Worm (Caenorhabditis elegans): ENCODE measurements around the gene Y39A1A.22.

Y39A1A.22 gene

DNA sequence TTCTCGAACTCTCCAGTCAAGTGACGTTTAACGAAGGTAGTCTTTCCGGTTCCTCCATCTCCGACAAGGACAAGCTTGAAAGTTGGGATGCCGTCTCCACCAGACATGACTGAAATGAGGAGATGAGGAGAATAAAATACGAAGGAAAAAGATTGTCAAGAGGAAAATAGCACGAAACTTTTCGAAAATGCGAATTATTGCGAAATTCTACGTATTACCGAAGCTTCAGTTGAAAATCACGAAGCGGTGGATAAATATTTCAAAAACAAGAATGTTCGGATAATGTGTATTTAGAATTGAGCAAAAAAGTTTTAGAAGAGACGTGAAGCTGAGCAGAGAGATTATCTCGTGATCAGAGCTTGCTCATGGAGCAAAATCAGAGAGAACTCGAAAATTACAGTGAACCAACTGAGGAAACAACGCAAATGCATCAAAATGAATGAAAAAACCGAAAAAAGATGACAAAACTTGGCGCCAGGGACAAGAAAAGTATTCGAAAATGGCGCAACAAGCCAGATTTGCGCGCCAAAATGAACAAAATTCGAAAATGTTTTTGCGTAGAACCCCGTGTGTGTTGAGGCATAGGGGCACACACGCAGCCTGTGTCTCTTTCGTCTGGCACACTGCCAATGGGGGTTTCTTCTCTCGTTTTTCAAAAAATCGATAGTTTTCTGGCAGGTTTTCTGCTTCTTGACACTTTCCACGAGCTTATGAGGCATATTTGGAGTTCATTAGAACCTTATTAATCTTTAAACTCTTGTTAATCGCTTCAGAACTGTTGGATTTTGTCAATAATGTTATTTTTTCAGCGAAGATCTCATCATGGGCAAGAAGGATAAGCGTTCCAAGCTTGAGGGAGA lies 41.0 kb upstream of the Y39A1A.22 start, which contains the start of the genes ran-1 and dkc-1 (continued):
- TF ChIP-seq mxl-1 (tag; optimal IDR thresholded peaks at IDR 0.05) (no peak), zfh-2 (GFP tag; conservative IDR thresholded peaks at IDR 0.05) (no peak), cebp-1 (GFP tag; IDR thresholded peaks at IDR 0.05) (peak; percentile 58; the same call in 1 of the 2 replicates), cebp-1 (tag; optimal IDR thresholded peaks at IDR 0.05) (peak; percentile 90), ztf-3 (GFP tag; optimal IDR thresholded peaks at IDR 0.05) (no peak), attf-5 (GFP tag; optimal IDR thresholded peaks at IDR 0.05) (peak; percentile 90), akir-1 (GFP tag; optimal IDR thresholded peaks at IDR 0.05) (no peak), rec-8 (tag; optimal IDR thresholded peaks at IDR 0.05) (no peak), snpc-1.3 (tag; optimal IDR thresholded peaks at IDR 0.05; ENCODE audit: insufficient read depth) (peak; percentile 79), efl-1 (GFP tag; optimal IDR thresholded peaks at IDR 0.05) (peak; percentile 98), ceh-79 (tag; optimal IDR thresholded peaks at IDR 0.05) (no peak), ets-4 (GFP tag; optimal IDR thresholded peaks at IDR 0.05) (no peak), zim-3 (tag; optimal IDR thresholded peaks at IDR 0.05) (no peak), ccch-3 (GFP tag; optimal IDR thresholded peaks at IDR 0.05) (no peak), gei-17 (GFP tag; optimal IDR thresholded peaks at IDR 0.05) (no peak), fkh-3 (tag; optimal IDR thresholded peaks at IDR 0.05) (no peak), Y67H2A.10 (GFP tag; conservative IDR thresholded peaks at IDR 0.05) (peak; percentile 46; the same call in 1 of the 2 replicates), nhr-179 (tag; optimal IDR thresholded peaks at IDR 0.05) (no peak), ekl-4 (GFP tag; IDR thresholded peaks at IDR 0.05) (peak; percentile 77), C06A6.2 (GFP tag; conservative IDR thresholded peaks at IDR 0.05) (no peak), madf-6 (GFP tag; IDR thresholded peaks at IDR 0.05) (peak; percentile 98), snpc-4 (GFP tag; optimal IDR thresholded peaks at IDR 0.05) (peak; percentile 35), snpc-4 (tag; optimal IDR thresholded peaks at IDR 0.05) (peak; percentile 31 to 52 (median 38)), egl-44 (GFP tag; IDR thresholded peaks at IDR 0.05) (0 out of 2 replicates have a peak, but pooled peaks have one; percentile 44), repo-1 (tag; optimal IDR thresholded peaks at IDR 0.05) (peak; percentile 4), lin-54 (GFP tag; optimal IDR thresholded peaks at IDR 0.05) (peak; percentile 93), ZK185.1 (tag; optimal IDR thresholded peaks at IDR 0.05; ENCODE audit: poor library complexity, severe bottlenecking) (no peak), dpl-1 (GFP tag; optimal IDR thresholded peaks at IDR 0.05) (peak; percentile 95), tlf-1 (GFP tag; optimal IDR thresholded peaks at IDR 0.05) (peak; percentile 92), madf-8 (GFP tag; conservative IDR thresholded peaks at IDR 0.05) (peak; percentile 94), F57C9.4 (tag; optimal IDR thresholded peaks at IDR 0.05) (no peak), nhr-90 (tag; optimal IDR thresholded peaks at IDR 0.05) (no peak), hlh-26 (GFP tag; conservative IDR thresholded peaks at IDR 0.05) (no peak), B0019.2 (GFP tag; conservative IDR thresholded peaks at IDR 0.05) (peak; percentile 86), athp-1 (tag; optimal IDR thresholded peaks at IDR 0.05) (peak; percentile 81), sdz-38 (tag; optimal IDR thresholded peaks at IDR 0.05) (no peak), ceh-58 (GFP tag; IDR thresholded peaks at IDR 0.05) (no peak), pbrm-1 (GFP tag; IDR thresholded peaks at IDR 0.05) (peak; percentile 80), ztf-6 (GFP tag; IDR thresholded peaks at IDR 0.05) (no peak), F22D6.2 (tag; optimal IDR thresholded peaks at IDR 0.05) (no peak), F39B2.1 (GFP tag; IDR thresholded peaks at IDR 0.05) (no peak), atf-7 (tag; optimal IDR thresholded peaks at IDR 0.05) (no peak), die-1 (tag; optimal IDR thresholded peaks at IDR 0.05) (no peak), T26A5.8 (tag; optimal IDR thresholded peaks at IDR 0.05) (no peak), ztf-22 (GFP tag; optimal IDR thresholded peaks at IDR 0.05) (no peak), snpc-1.1 (tag; optimal IDR thresholded peaks at IDR 0.05; ENCODE audit: insufficient read depth) (peak; percentile 54), attf-6 (GFP tag; IDR thresholded peaks at IDR 0.05) (no peak)
